Worm (Caenorhabditis elegans) whole organism, mixed stage, embryonic: ENCODE measurements around the gene tdp-1.

Experiments
- ceh-43 ChIP-seq: fragments of 200-800 bp; sonication (Bioruptor generic); optimal IDR thresholded peaks from 2 replicates; lab custom pipeline; 2018; ENCODE audit warnings: mild to moderate bottlenecking, missing genetic modification characterization, moderate library complexity, missing compliant biosample characterization
- ceh-83 ChIP-seq: fragments of 200-800 bp; sonication (Bioruptor generic); optimal IDR thresholded peaks from 2 replicates; lab custom pipeline; 2018; ENCODE audit warnings: mild to moderate bottlenecking, missing genetic modification characterization, missing compliant biosample characterization
- ces-1 ChIP-seq: fragments of 150-350 bp; optimal IDR thresholded peaks from 2 replicates; lab custom pipeline; 2014; ENCODE audit warnings: missing biosample characterization, missing genetic modification reagents, missing genetic modification characterization
- drap-1 ChIP-seq: fragments of 200-800 bp; sonication (Bioruptor generic); optimal IDR thresholded peaks from 3 replicates; lab custom pipeline; 2018; ENCODE audit warnings: mild to moderate bottlenecking, missing genetic modification characterization, missing compliant biosample characterization
- elt-1 ChIP-seq: sonication (generic microtip); optimal IDR thresholded peaks from 2 replicates; lab custom pipeline; 2017; ENCODE audit warnings: missing genetic modification characterization, mild to moderate bottlenecking, missing compliant biosample characterization, antibody characterized with exemption, moderate library complexity, borderline replicate concordance; ENCODE audit not compliant: insufficient read depth
- lin-13 ChIP-seq: fragments of 150-350 bp; optimal IDR thresholded peaks from 2 replicates; lab custom pipeline; 2014; ENCODE audit warnings: missing biosample characterization, missing genetic modification characterization
- lin-32 ChIP-seq: fragments of 200-800 bp; sonication (Bioruptor generic); optimal IDR thresholded peaks from 2 replicates; lab custom pipeline; 2018; ENCODE audit warnings: mild to moderate bottlenecking, missing genetic modification characterization, missing compliant biosample characterization
- mep-1 ChIP-seq: fragments of 150-350 bp; optimal IDR thresholded peaks from 2 replicates; lab custom pipeline; 2017; ENCODE audit warnings: missing biosample characterization, missing genetic modification reagents, missing genetic modification characterization, inconsistent platforms
- nhr-12 ChIP-seq: fragments of 150-350 bp; optimal IDR thresholded peaks from 2 replicates; lab custom pipeline; 2014; ENCODE audit warnings: missing biosample characterization, missing genetic modification characterization
- nhr-2 ChIP-seq: fragments of 150-350 bp; optimal IDR thresholded peaks from 2 replicates; lab custom pipeline; 2014; ENCODE audit warnings: missing biosample characterization, missing genetic modification characterization
- nhr-237 ChIP-seq: fragments of 150-350 bp; optimal IDR thresholded peaks from 2 replicates; lab custom pipeline; 2014; ENCODE audit warnings: missing biosample characterization, missing genetic modification characterization
- pha-4 ChIP-seq: fragments of 150-350 bp; optimal IDR thresholded peaks from 2 replicates; lab custom pipeline; 2018; ENCODE audit warnings: missing biosample characterization, missing genetic modification reagents, missing genetic modification characterization
- sptf-1 ChIP-seq: sonication (generic microtip); optimal IDR thresholded peaks from 2 replicates; lab custom pipeline; 2017; ENCODE audit warnings: mild to moderate bottlenecking, missing genetic modification characterization, moderate library complexity, missing compliant biosample characterization
- unc-39 ChIP-seq: fragments of 150-350 bp; optimal IDR thresholded peaks from 2 replicates; lab custom pipeline; 2014; ENCODE audit warnings: missing biosample characterization, missing genetic modification characterization

ce11 chrII:8948640-8949039, 49.0 kb upstream of the tdp-1 start:
- TF ChIP-seq ceh-43 (GFP tag; lab: Kevin White, UChicago) (no peak), unc-39 (no peak), mep-1 (no peak), lin-13 (tag; lab: Kevin White, UChicago) (no peak), pha-4 (no peak), ces-1 (peak; percentile 52), drap-1 (GFP tag; lab: Kevin White, UChicago) (no peak), nhr-237 (tag; lab: Kevin White, UChicago) (no peak), nhr-2 (tag; lab: Kevin White, UChicago) (no peak), elt-1 (tag; lab: Kevin White, UChicago) (no peak), lin-32 (GFP tag; lab: Kevin White, UChicago) (no peak), ceh-83 (GFP tag; lab: Kevin White, UChicago) (no peak), sptf-1 (tag; lab: Kevin White, UChicago) (no peak), nhr-12 (no peak)
